Fruit fly (Drosophila melanogaster): Measurements from ENCODE around the gene Rpt3R.
A peak's percentile ranks its signal among the peaks of the same experiment; 100 is the strongest.

Rpt3R gene

dm6 chr3R:9771519-9771972, 15.2 kb upstream of the Rpt3R start, which contains the start of gene CG9471 (continued):
- TF ChIP-seq CG3726 (GFP tag; IDR thresholded peaks at IDR 0.05) (peak; percentile 85; the same call in 2 of the 3 replicates), schlank (tag; optimal IDR thresholded peaks at IDR 0.05) (peak; percentile 84), CG17361 (GFP tag; IDR thresholded peaks at IDR 0.05) (peak; percentile 93), phol (tag; optimal IDR thresholded peaks at IDR 0.05) (peak; percentile 89), CG10462 (GFP tag; optimal IDR thresholded peaks at IDR 0.05) (peak; percentile 83), gsb (GFP tag; IDR thresholded peaks at IDR 0.05) (peak; percentile 80), CG34224 (GFP tag; IDR thresholded peaks at IDR 0.05; ENCODE audit: partially characterized antibody) (no peak), tx (GFP tag; optimal IDR thresholded peaks at IDR 0.05) (peak; percentile 88), klu (GFP tag; IDR thresholded peaks at IDR 0.05) (peak; percentile 82), Ptx1 (GFP tag; IDR thresholded peaks at IDR 0.05) (peak; percentile 96), Atf3 (GFP tag; optimal IDR thresholded peaks at IDR 0.05) (peak; percentile 83), CG18476 (GFP tag; optimal IDR thresholded peaks at IDR 0.05) (peak; percentile 89), Hmr (GFP tag; optimal IDR thresholded peaks at IDR 0.05) (peak; percentile 92), lbe (GFP tag; optimal IDR thresholded peaks at IDR 0.05) (peak; percentile 96), grau (tag; optimal IDR thresholded peaks at IDR 0.05) (peak; percentile 99), Neu2 (GFP tag; optimal IDR thresholded peaks at IDR 0.05; ENCODE audit: borderline replicate concordance) (peak; percentile 65), CG5180 (GFP tag; optimal IDR thresholded peaks at IDR 0.05) (peak; percentile 70), NC2α (GFP tag; optimal IDR thresholded peaks at IDR 0.05) (peak; percentile 76), vvl (GFP tag; IDR thresholded peaks at IDR 0.05) (peak; percentile 97), CG30431 (GFP tag; optimal IDR thresholded peaks at IDR 0.05) (peak; percentile 72), CG16815 (GFP tag; optimal IDR thresholded peaks at IDR 0.05) (peak; percentile 87), CG15011 (GFP tag; optimal IDR thresholded peaks at IDR 0.05) (peak; percentile 86), chn (GFP tag; optimal IDR thresholded peaks at IDR 0.05) (peak; percentile 90), CG12155 (GFP tag; optimal IDR thresholded peaks at IDR 0.05) (peak; percentile 93), zf30C (GFP tag; optimal IDR thresholded peaks at IDR 0.05) (no peak), CG42726 (GFP tag; IDR thresholded peaks at IDR 0.05; ENCODE audit: partially characterized antibody) (no peak), caup (GFP tag; optimal IDR thresholded peaks at IDR 0.05; ENCODE audit: severe bottlenecking) (peak; percentile 87), CG10321 (GFP tag; IDR thresholded peaks at IDR 0.05) (peak; percentile 67), Optix (GFP tag; IDR thresholded peaks at IDR 0.05) (peak; percentile 48; the same call in 1 of the 3 replicates), sqz (GFP tag; optimal IDR thresholded peaks at IDR 0.05) (peak; percentile 80), sim (GFP tag; IDR thresholded peaks at IDR 0.05) (peak; percentile 73), fru (optimal IDR thresholded peaks at IDR 0.05) (no peak), gt (GFP tag; IDR thresholded peaks at IDR 0.05) (peak; percentile 47), Dp (GFP tag; optimal IDR thresholded peaks at IDR 0.05) (peak; percentile 90), CG17612 (GFP tag; IDR thresholded peaks at IDR 0.05) (peak; percentile 78), CG4730 (GFP tag; IDR thresholded peaks at IDR 0.05) (peak; percentile 89), Dfd (GFP tag; optimal IDR thresholded peaks at IDR 0.05) (no peak), twi (tag; optimal IDR thresholded peaks at IDR 0.05) (peak; percentile 73), dan (GFP tag; IDR thresholded peaks at IDR 0.05) (peak; percentile 69), sd (tag; optimal IDR thresholded peaks at IDR 0.05) (peak; percentile 90), CG32532 (GFP tag; IDR thresholded peaks at IDR 0.05) (peak; percentile 94), jing (GFP tag; optimal IDR thresholded peaks at IDR 0.05) (no peak), dm (GFP tag; optimal IDR thresholded peaks at IDR 0.05) (peak; percentile 68), eyg (GFP tag; optimal IDR thresholded peaks at IDR 0.05) (peak; percentile 86), pum (GFP tag; optimal IDR thresholded peaks at IDR 0.05) (peak; percentile 88), CG5245 (GFP tag; optimal IDR thresholded peaks at IDR 0.05) (peak; percentile 77), CG6854 (GFP tag; optimal IDR thresholded peaks at IDR 0.05) (peak; percentile 85), CTCF (GFP tag; optimal IDR thresholded peaks at IDR 0.05) (peak; percentile 26), HHEX (GFP tag; optimal IDR thresholded peaks at IDR 0.05) (peak; percentile 93), bbx (GFP tag; IDR thresholded peaks at IDR 0.05; ENCODE audit: partially characterized antibody) (no peak), sc (optimal IDR thresholded peaks at IDR 0.05) (no peak), sc (GFP tag; optimal IDR thresholded peaks at IDR 0.05) (peak; percentile 78)
